Fruit fly (Drosophila melanogaster) whole organism, embryonic: Measurements from ENCODE around the gene eco.

ENCODE experiments used
- Atf3 ChIP-seq: fragments of 200-800 bp; sonication (Bioruptor generic); optimal IDR thresholded peaks from 3 replicates; lab custom pipeline; 2016; ENCODE audit warnings: missing biosample characterization, missing genetic modification characterization
- CG11695 ChIP-seq: fragments of 200-800 bp; sonication (Bioruptor generic); IDR thresholded peaks from 3 replicates; pipeline ENCODE4 v1.3.6; 2022; ENCODE audit warnings: missing biosample characterization, missing genetic modification characterization
- CG11696 ChIP-seq: fragments of 200-800 bp; sonication (Bioruptor generic); IDR thresholded peaks from 2 replicates; pipeline ENCODE4 v1.3.6; 2022; ENCODE audit warnings: missing biosample characterization, missing genetic modification characterization
- CG12659 ChIP-seq: fragments of 200-800 bp; sonication (Bioruptor generic); optimal IDR thresholded peaks from 3 replicates; lab custom pipeline; 2017; ENCODE audit warnings: mild to moderate bottlenecking, missing biosample characterization, missing genetic modification reagents, missing genetic modification characterization
- CG12769 ChIP-seq: fragments of 200-800 bp; sonication (Bioruptor generic); optimal IDR thresholded peaks from 2 replicates; lab custom pipeline; 2019; ENCODE audit warnings: missing biosample characterization, mild to moderate bottlenecking, missing genetic modification characterization, moderate library complexity
- CG13894 ChIP-seq: fragments of 200-800 bp; sonication (Bioruptor generic); optimal IDR thresholded peaks from 3 replicates; lab custom pipeline; 2018; ENCODE audit warnings: missing biosample characterization, mild to moderate bottlenecking, missing genetic modification characterization, moderate library complexity
- CG14710 ChIP-seq: fragments of 200-800 bp; sonication (Bioruptor generic); optimal IDR thresholded peaks from 3 replicates; lab custom pipeline; 2019; ENCODE audit warnings: missing biosample characterization, mild to moderate bottlenecking, missing genetic modification characterization, moderate library complexity
- CG1647 ChIP-seq: fragments of 200-800 bp; sonication (Bioruptor generic); optimal IDR thresholded peaks from 3 replicates; lab custom pipeline; 2016; ENCODE audit warnings: missing biosample characterization, missing genetic modification characterization
- CG17186 ChIP-seq: fragments of 200-800 bp; sonication (Bioruptor generic); optimal IDR thresholded peaks from 3 replicates; lab custom pipeline; 2017; ENCODE audit warnings: missing biosample characterization, missing genetic modification reagents, missing genetic modification characterization
- CG18619 ChIP-seq: fragments of 200-800 bp; sonication (Bioruptor generic); optimal IDR thresholded peaks from 3 replicates; lab custom pipeline; 2017; ENCODE audit warnings: missing biosample characterization, mild to moderate bottlenecking, missing genetic modification characterization
- CG2712 ChIP-seq: fragments of 200-800 bp; optimal IDR thresholded peaks from 3 replicates; lab custom pipeline; 2019; ENCODE audit warnings: missing biosample characterization, mild to moderate bottlenecking, missing genetic modification characterization, moderate library complexity
- CG3838 ChIP-seq: fragments of 200-800 bp; sonication (Bioruptor generic); optimal IDR thresholded peaks from 3 replicates; lab custom pipeline; 2016; ENCODE audit warnings: missing biosample characterization, missing genetic modification characterization
- CG4360 ChIP-seq: fragments of 200-800 bp; sonication (Bioruptor generic); IDR thresholded peaks from 2 replicates; pipeline ENCODE4 v1.3.6; 2022; ENCODE audit warnings: missing biosample characterization, missing genetic modification characterization
- CG4404 ChIP-seq: fragments of 200-800 bp; sonication (Bioruptor generic); IDR thresholded peaks from 2 replicates; pipeline ENCODE4 v1.3.6; 2022; ENCODE audit warnings: missing biosample characterization, missing genetic modification characterization
- CG5180 ChIP-seq: fragments of 200-800 bp; sonication (Bioruptor generic); optimal IDR thresholded peaks from 3 replicates; lab custom pipeline; 2017; ENCODE audit warnings: missing biosample characterization, missing genetic modification characterization, mild to moderate bottlenecking, moderate library complexity, missing genetic modification reagents
- CG6175 ChIP-seq: fragments of 200-800 bp; sonication (Bioruptor generic); IDR thresholded peaks from 3 replicates; pipeline ENCODE4 v1.3.6; 2022; ENCODE audit warnings: missing biosample characterization, missing genetic modification characterization
- CG7928 ChIP-seq: fragments of 200-800 bp; sonication (Bioruptor generic); optimal IDR thresholded peaks from 2 replicates; lab custom pipeline; 2017; ENCODE audit warnings: missing biosample characterization, mild to moderate bottlenecking, missing genetic modification characterization
- CG7987 ChIP-seq: fragments of 200-800 bp; sonication (Bioruptor generic); optimal IDR thresholded peaks from 2 replicates; lab custom pipeline; 2018; ENCODE audit warnings: missing biosample characterization, mild to moderate bottlenecking, missing genetic modification characterization, moderate library complexity
- CG8765 ChIP-seq: fragments of 200-800 bp; sonication (Bioruptor generic); IDR thresholded peaks from 2 replicates; pipeline ENCODE4 v1.3.6; 2022; ENCODE audit warnings: missing biosample characterization, missing genetic modification characterization
- Camta ChIP-seq: fragments of 200-800 bp; sonication (Bioruptor generic); optimal IDR thresholded peaks from 2 replicates; lab custom pipeline; 2016; ENCODE audit warnings: missing biosample characterization, missing genetic modification characterization
- Dfd ChIP-seq, 2 experiments: fragments of >200 bp; optimal IDR thresholded peaks; 2 replicates each; lab custom pipeline; 2017; ENCODE audit warnings: missing biosample characterization in 2 of 2, missing genetic modification characterization in 2 of 2
- Hmx ChIP-seq: fragments of 200-800 bp; sonication (Bioruptor generic); optimal IDR thresholded peaks from 2 replicates; lab custom pipeline; 2016; ENCODE audit warnings: missing biosample characterization, missing genetic modification characterization
- Nf-YC ChIP-seq: fragments of 200-800 bp; optimal IDR thresholded peaks from 3 replicates; lab custom pipeline; 2019; ENCODE audit warnings: missing biosample characterization, mild to moderate bottlenecking, missing genetic modification characterization, moderate library complexity
- Scr ChIP-seq: fragments of 200-800 bp; sonication (Bioruptor generic); IDR thresholded peaks from 2 replicates; pipeline ENCODE4 v1.3.6; 2022; ENCODE audit warnings: missing biosample characterization, missing genetic modification characterization; ENCODE audit not compliant: partially characterized antibody
- ac ChIP-seq: fragments of 200-800 bp; sonication (Bioruptor generic); optimal IDR thresholded peaks from 3 replicates; lab custom pipeline; 2017; ENCODE audit warnings: missing biosample characterization, mild to moderate bottlenecking, missing genetic modification characterization
- ase ChIP-seq: fragments of 200-800 bp; sonication (Bioruptor generic); IDR thresholded peaks from 3 replicates; pipeline ENCODE4 v1.3.6; 2022; ENCODE audit warnings: missing biosample characterization, missing genetic modification characterization
- crp ChIP-seq, 2 experiments: fragments of 200-800 bp; sonication (Bioruptor generic); optimal IDR thresholded peaks; 2 replicates in 1 of 2; 3 replicates in 1 of 2; lab custom pipeline; 2017; ENCODE audit warnings: missing biosample characterization in 2 of 2, missing genetic modification characterization in 2 of 2, mild to moderate bottlenecking in 1 of 2, moderate library complexity in 1 of 2
- dati ChIP-seq: fragments of 200-800 bp; sonication (Bioruptor generic); IDR thresholded peaks from 2 replicates; pipeline ENCODE4 v1.3.6; 2022; ENCODE audit warnings: missing biosample characterization, missing genetic modification characterization
- dmrt99B ChIP-seq: fragments of 200-800 bp; sonication (Bioruptor generic); optimal IDR thresholded peaks from 2 replicates; lab custom pipeline; 2018; ENCODE audit warnings: missing biosample characterization, mild to moderate bottlenecking, missing genetic modification characterization, moderate library complexity
- fd102C ChIP-seq: fragments of 200-800 bp; sonication (Bioruptor generic); optimal IDR thresholded peaks from 2 replicates; lab custom pipeline; 2018; ENCODE audit warnings: missing biosample characterization, mild to moderate bottlenecking, missing genetic modification characterization, moderate library complexity
- gem ChIP-seq: fragments of 200-800 bp; sonication (Bioruptor generic); optimal IDR thresholded peaks from 2 replicates; lab custom pipeline; 2019; ENCODE audit warnings: missing biosample characterization, mild to moderate bottlenecking, missing genetic modification characterization, moderate library complexity
- grau ChIP-seq: fragments of 200-800 bp; optimal IDR thresholded peaks from 3 replicates; lab custom pipeline; 2019; ENCODE audit warnings: missing biosample characterization, mild to moderate bottlenecking, missing genetic modification characterization, moderate library complexity
- gro ChIP-seq: fragments of 200-800 bp; sonication (Bioruptor generic); optimal IDR thresholded peaks from 2 replicates; lab custom pipeline; 2016; ENCODE audit warnings: missing biosample characterization, missing genetic modification characterization
- gsb ChIP-seq: fragments of 200-800 bp; sonication (Bioruptor generic); IDR thresholded peaks from 2 replicates; pipeline ENCODE4 v1.3.6; 2022; ENCODE audit warnings: missing biosample characterization, missing genetic modification characterization
- gsb-n ChIP-seq: fragments of 200-800 bp; sonication (Bioruptor generic); optimal IDR thresholded peaks from 3 replicates; lab custom pipeline; 2018; ENCODE audit warnings: missing biosample characterization, mild to moderate bottlenecking, missing genetic modification characterization
- hbn ChIP-seq: fragments of 200-800 bp; sonication (Bioruptor generic); IDR thresholded peaks from 2 replicates; pipeline ENCODE4 v1.3.6; 2022; ENCODE audit warnings: missing biosample characterization, missing genetic modification characterization; ENCODE audit not compliant: partially characterized antibody
- jigr1 ChIP-seq: fragments of 200-800 bp; sonication (Bioruptor generic); IDR thresholded peaks from 3 replicates; pipeline ENCODE4 v1.3.6; 2022; ENCODE audit warnings: missing biosample characterization, missing genetic modification characterization
- kni ChIP-seq: fragments of 200-800 bp; sonication (Bioruptor generic); optimal IDR thresholded peaks from 3 replicates; lab custom pipeline; 2017; ENCODE audit warnings: mild to moderate bottlenecking, missing biosample characterization, missing genetic modification reagents, missing genetic modification characterization
- lbe ChIP-seq: fragments of 200-800 bp; sonication (Bioruptor generic); optimal IDR thresholded peaks from 2 replicates; lab custom pipeline; 2016; ENCODE audit warnings: missing biosample characterization, mild to moderate bottlenecking, missing genetic modification characterization
- lola ChIP-seq, 3 experiments: fragments of >200 bp in 2 of 3; fragments of 200-800 bp in 1 of 3; sonication (Bioruptor generic) in 1 of 3; optimal IDR thresholded peaks; 2 replicates each; lab custom pipeline; 2017 to 2019; ENCODE audit warnings: missing biosample characterization in 3 of 3, missing genetic modification characterization in 3 of 3, mild to moderate bottlenecking in 1 of 3, moderate library complexity in 1 of 3
- mld ChIP-seq: fragments of 200-800 bp; sonication (Bioruptor generic); IDR thresholded peaks from 3 replicates; pipeline ENCODE4 v1.3.6; 2022; ENCODE audit warnings: missing biosample characterization, missing genetic modification characterization; ENCODE audit not compliant: partially characterized antibody
- psq ChIP-seq: fragments of 200-800 bp; sonication (Bioruptor generic); optimal IDR thresholded peaks from 2 replicates; lab custom pipeline; 2017; ENCODE audit warnings: missing biosample characterization, missing genetic modification characterization
- sc ChIP-seq, 3 experiments: fragments of >200 bp in 2 of 3; fragments of 200-800 bp in 1 of 3; sonication (Bioruptor generic) in 1 of 3; optimal IDR thresholded peaks; 2 replicates in 2 of 3; 3 replicates in 1 of 3; lab custom pipeline; 2017; ENCODE audit warnings: mild to moderate bottlenecking in 1 of 3, missing biosample characterization in 1 of 3, missing genetic modification characterization in 1 of 3, missing genetic modification reagents in 1 of 3
- sob ChIP-seq: fragments of 200-800 bp; sonication (Bioruptor generic); IDR thresholded peaks from 2 replicates; pipeline ENCODE4 v1.3.6; 2022; ENCODE audit warnings: missing biosample characterization, missing genetic modification characterization
- sqz ChIP-seq: fragments of 200-800 bp; sonication (Bioruptor generic); optimal IDR thresholded peaks from 3 replicates; lab custom pipeline; 2018; ENCODE audit warnings: missing biosample characterization, mild to moderate bottlenecking, missing genetic modification characterization
- ssp ChIP-seq: fragments of 200-800 bp; sonication (Bioruptor generic); IDR thresholded peaks from 2 replicates; pipeline ENCODE4 v1.3.6; 2022; ENCODE audit warnings: missing biosample characterization, missing genetic modification characterization
- tio ChIP-seq: fragments of 200-800 bp; sonication (Bioruptor generic); optimal IDR thresholded peaks from 2 replicates; lab custom pipeline; 2017; ENCODE audit warnings: missing biosample characterization, missing genetic modification characterization, inconsistent platforms
- vnd ChIP-seq: fragments of 200-800 bp; sonication (Bioruptor generic); IDR thresholded peaks from 3 replicates; pipeline ENCODE4 v1.3.6; 2022; ENCODE audit warnings: missing biosample characterization, missing genetic modification characterization; ENCODE audit not compliant: partially characterized antibody
- z ChIP-seq: fragments of 200-800 bp; sonication (Bioruptor generic); IDR thresholded peaks from 3 replicates; pipeline ENCODE4 v1.3.6; 2022; ENCODE audit warnings: missing biosample characterization, missing genetic modification characterization

eco gene

DNA sequence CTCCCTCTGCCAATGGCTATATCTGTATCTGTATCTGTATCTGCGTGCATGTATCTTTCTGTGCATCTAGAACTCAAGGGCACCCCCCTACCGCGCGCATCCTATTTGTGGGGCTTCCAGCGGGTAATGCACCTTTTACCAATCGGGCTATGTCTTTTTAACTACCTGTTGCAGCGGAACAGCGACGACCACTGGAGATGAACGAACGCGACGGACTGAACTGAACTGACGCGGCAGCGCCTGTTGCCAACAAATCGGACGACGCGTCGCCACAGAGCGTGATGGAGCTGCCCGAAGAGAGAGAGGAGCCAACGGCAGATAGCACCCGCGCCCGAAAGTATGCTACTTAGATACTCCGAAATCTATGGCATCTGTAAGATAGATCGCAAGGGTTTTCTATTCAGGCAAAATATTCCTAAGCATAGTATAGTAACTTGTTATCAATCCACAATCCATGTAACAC, 5.9 kb upstream of the eco start, which contains the start of gene Cln7 (continued):
- TF ChIP-seq CG2712 (tag; lab: Kevin White, UChicago) (peak; percentile 56), gsb-n (tag; lab: Kevin White, UChicago) (peak; percentile 23), grau (tag; lab: Kevin White, UChicago) (peak; percentile 36), CG8765 (GFP tag; lab: Robert Waterston, UW) (peak; percentile 71; the same call in 1 of the 2 replicates), CG11696 (GFP tag; lab: Robert Waterston, UW) (no peak), crp (GFP tag; optimal IDR thresholded peaks at IDR 0.05; lab: Kevin White, UChicago) (no peak), Hmx (GFP tag; lab: Kevin White, UChicago) (no peak), CG12659 (GFP tag; lab: Kevin White, UChicago) (peak; percentile 31), CG18619 (GFP tag; lab: Kevin White, UChicago) (no peak), gem (tag; lab: Kevin White, UChicago) (no peak), gro (GFP tag; lab: Kevin White, UChicago) (peak; percentile 51), vnd (GFP tag; lab: Robert Waterston, UW) (no peak), mld (no peak), ac (GFP tag; lab: Kevin White, UChicago) (peak; percentile 8), dmrt99B (no peak), dati (GFP tag; lab: Robert Waterston, UW) (no peak), CG1647 (no peak), CG4360 (GFP tag; lab: Robert Waterston, UW) (0 out of 2 replicates have a peak, but pooled peaks have one; percentile 9), ssp (GFP tag; lab: Robert Waterston, UW) (no peak), CG12769 (no peak), Nf-YC (tag; lab: Kevin White, UChicago) (peak; percentile 70), z (GFP tag; lab: Robert Waterston, UW) (0 out of 3 replicates have a peak, but pooled peaks have one; percentile 59), fd102C (GFP tag; lab: Kevin White, UChicago) (no peak), psq (GFP tag; lab: Kevin White, UChicago) (no peak), kni (GFP tag; lab: Kevin White, UChicago) (peak; percentile 89), ase (GFP tag; lab: Robert Waterston, UW) (no peak; the same call in 2 of the 3 replicates), CG17186 (no peak), sqz (GFP tag; lab: Kevin White, UChicago) (peak; percentile 39), sc (optimal IDR thresholded peaks at IDR 0.05; lab: Kevin White, UChicago) (no peak), sc (GFP tag; optimal IDR thresholded peaks at IDR 0.05; lab: Kevin White, UChicago) (no peak), CG7928 (GFP tag; lab: Kevin White, UChicago) (no peak), tio (GFP tag; lab: Kevin White, UChicago) (no peak), CG11695 (GFP tag; lab: Robert Waterston, UW) (0 out of 3 replicates have a peak, but pooled peaks have one; percentile 17), CG5180 (GFP tag; lab: Kevin White, UChicago) (peak; percentile 93), jigr1 (GFP tag; lab: Robert Waterston, UW) (no peak), lbe (peak; percentile 59), CG3838 (GFP tag; lab: Kevin White, UChicago) (no peak), sob (GFP tag; lab: Robert Waterston, UW) (peak; percentile 35; the same call in 1 of the 2 replicates), CG13894 (tag; lab: Kevin White, UChicago) (peak; percentile 64), gsb (peak; percentile 35; the same call in 1 of the 2 replicates), hbn (GFP tag; lab: Robert Waterston, UW) (no peak), Camta (GFP tag; lab: Kevin White, UChicago) (no peak), CG4404 (GFP tag; lab: Robert Waterston, UW) (no peak), CG6175 (GFP tag; lab: Robert Waterston, UW) (peak; percentile 29; the same call in 1 of the 3 replicates), Scr (GFP tag; lab: Robert Waterston, UW) (peak; percentile 46), CG7987 (GFP tag; lab: Kevin White, UChicago) (peak; percentile 53), Atf3 (no peak), CG14710 (tag; lab: Kevin White, UChicago) (peak; percentile 20), lola (GFP tag; optimal IDR thresholded peaks at IDR 0.05; lab: Kevin White, UChicago) (no peak), Dfd (GFP tag; optimal IDR thresholded peaks at IDR 0.05; lab: Kevin White, UChicago) (no peak)
